Worm (Caenorhabditis elegans) whole organism, midembryonic: ENCODE data around the gene W03F8.4.
"Not testable (repeated sequence)": the region's sequence is repeated elsewhere in the genome, so short reads cannot be mapped to it uniquely, and the experiment has no call there.

Experiments
- T22C8.4 ChIP-seq: fragments of 200-800 bp; sonication (Bioruptor generic); IDR thresholded peaks from 2 replicates; pipeline ENCODE4 v1.3.6; 2022; ENCODE audit warnings: missing genetic modification characterization, missing compliant biosample characterization
- flt-1 ChIP-seq: fragments of 200-800 bp; sonication (Bioruptor generic); IDR thresholded peaks from 2 replicates; pipeline ENCODE4 v1.3.6; 2022; ENCODE audit warnings: missing genetic modification characterization, missing compliant biosample characterization
- tab-1 ChIP-seq: fragments of 200-800 bp; sonication (Bioruptor generic); IDR thresholded peaks from 2 replicates; pipeline ENCODE4 v1.3.6; 2022; ENCODE audit warnings: missing genetic modification characterization, missing compliant biosample characterization
- ztf-23 ChIP-seq: fragments of 200-800 bp; sonication (Bioruptor generic); IDR thresholded peaks from 2 replicates; pipeline ENCODE4 v1.3.6; 2022; ENCODE audit warnings: missing genetic modification reagents, missing genetic modification characterization, missing compliant biosample characterization

DNA sequence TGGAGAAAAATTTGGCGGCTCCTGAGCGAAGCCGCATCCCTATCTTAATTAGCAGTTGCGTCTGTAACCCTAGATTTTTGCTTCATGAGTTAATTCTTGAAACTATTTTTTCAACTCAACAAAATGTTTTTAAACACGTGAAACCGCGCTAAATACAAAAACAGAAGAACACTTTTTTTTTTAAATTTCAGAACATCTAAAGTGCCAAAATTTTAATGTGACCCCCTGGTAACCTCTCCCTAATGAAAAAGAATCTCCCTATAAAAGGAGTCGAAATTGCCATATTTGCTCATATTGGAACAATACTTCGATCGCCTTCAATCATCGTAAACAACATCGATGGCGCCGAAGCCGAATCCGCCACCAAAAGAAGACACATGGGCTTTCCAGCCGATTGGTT lies 42.6 kb downstream of the W03F8.4 start, which contains the start of gene nsph-4.1:
- TF ChIP-seq T22C8.4, tab-1, flt-1, ztf-23 (GFP tag; lab: Robert Waterston, UW): not testable (repeated sequence)
